Worm (Caenorhabditis elegans): ENCODE results near the gene fbxa-76.

ce11 chrIII:1221995-1222394, 27.0 kb downstream of the fbxa-76 start:
- TF ChIP-seq elt-2 (tag; optimal IDR thresholded peaks at IDR 0.05) (peak; percentile 15), dpl-1 (GFP tag; optimal IDR thresholded peaks at IDR 0.05) (no peak), mep-1 (tag; optimal IDR thresholded peaks at IDR 0.05) (no peak), nhr-90 (tag; optimal IDR thresholded peaks at IDR 0.05; ENCODE audit: poor library complexity) (no peak), snpc-4 (tag; optimal IDR thresholded peaks at IDR 0.05) (no peak), nhr-12 (tag; optimal IDR thresholded peaks at IDR 0.05) (no peak), pqm-1 (tag; optimal IDR thresholded peaks at IDR 0.05) (no peak), nhr-76 (tag; optimal IDR thresholded peaks at IDR 0.05) (no peak), lin-39 (tag; optimal IDR thresholded peaks at IDR 0.05) (no peak), grh-1 (GFP tag; IDR thresholded peaks at IDR 0.05) (no peak), hlh-17 (GFP tag; optimal IDR thresholded peaks at IDR 0.05; ENCODE audit: borderline replicate concordance) (no peak), aha-1 (tag; optimal IDR thresholded peaks at IDR 0.05) (no peak), ztf-11 (tag; optimal IDR thresholded peaks at IDR 0.05) (no peak), nhr-237 (tag; optimal IDR thresholded peaks at IDR 0.05) (no peak)

Measured in whole organism, L1 larva.